Worm (Caenorhabditis elegans) whole organism, L4 larva: Measurements from ENCODE around the gene clec-59.

Experiments used
- ces-1 ChIP-seq: fragments of 150-350 bp; sonication (generic microtip); optimal IDR thresholded peaks from 4 replicates; lab custom pipeline; 2014; ENCODE audit warnings: missing biosample characterization, missing genetic modification reagents, missing genetic modification characterization
- dmd-9 ChIP-seq: fragments of 200-800 bp; sonication (Bioruptor generic); IDR thresholded peaks from 2 replicates; pipeline ENCODE4 v1.3.6; 2022; ENCODE audit warnings: missing genetic modification reagents, missing genetic modification characterization, missing compliant biosample characterization
- egl-43 ChIP-seq: fragments of 200-800 bp; sonication (Bioruptor generic); IDR thresholded peaks from 2 replicates; pipeline ENCODE4 v1.3.6; 2022; ENCODE audit warnings: missing genetic modification reagents, missing genetic modification characterization, missing compliant biosample characterization
- fos-1 ChIP-seq: fragments of 150-350 bp; optimal IDR thresholded peaks from 2 replicates; lab custom pipeline; 2014; ENCODE audit warnings: missing biosample characterization, missing genetic modification characterization
- lin-13 ChIP-seq: fragments of 150-350 bp; optimal IDR thresholded peaks from 2 replicates; lab custom pipeline; 2014; ENCODE audit warnings: missing biosample characterization, missing genetic modification reagents, missing genetic modification characterization
- lin-39 ChIP-seq: fragments of 150-350 bp; optimal IDR thresholded peaks from 2 replicates; lab custom pipeline; 2014; ENCODE audit warnings: missing biosample characterization, missing genetic modification reagents, missing genetic modification characterization
- madf-9 ChIP-seq: fragments of 200-800 bp; sonication (Bioruptor generic); conservative IDR thresholded peaks from 2 replicates; pipeline ENCODE4 v1.3.6; 2022; ENCODE audit warnings: missing genetic modification reagents, missing genetic modification characterization, missing compliant biosample characterization
- nhr-10 ChIP-seq: fragments of 150-350 bp; optimal IDR thresholded peaks from 2 replicates; lab custom pipeline; 2014; ENCODE audit warnings: missing biosample characterization, missing genetic modification characterization
- nhr-6 ChIP-seq: fragments of 150-350 bp; optimal IDR thresholded peaks from 2 replicates; lab custom pipeline; 2014; ENCODE audit warnings: missing biosample characterization, missing genetic modification characterization
- nhr-77 ChIP-seq: fragments of 150-350 bp; optimal IDR thresholded peaks from 2 replicates; lab custom pipeline; 2014; ENCODE audit warnings: missing biosample characterization, missing genetic modification characterization
- unc-62 ChIP-seq, 3 experiments: fragments of 150-350 bp in 1 of 3; sonication (generic microtip); optimal IDR thresholded peaks in 2 of 3; peaks in 1 of 3; 1 replicate in 1 of 3; 2 replicates in 2 of 3; lab custom pipeline; 2014 to 2017; ENCODE audit warnings: missing biosample characterization in 3 of 3, missing genetic modification characterization in 3 of 3, missing genetic modification reagents in 3 of 3, missing genotype in 1 of 3

DNA sequence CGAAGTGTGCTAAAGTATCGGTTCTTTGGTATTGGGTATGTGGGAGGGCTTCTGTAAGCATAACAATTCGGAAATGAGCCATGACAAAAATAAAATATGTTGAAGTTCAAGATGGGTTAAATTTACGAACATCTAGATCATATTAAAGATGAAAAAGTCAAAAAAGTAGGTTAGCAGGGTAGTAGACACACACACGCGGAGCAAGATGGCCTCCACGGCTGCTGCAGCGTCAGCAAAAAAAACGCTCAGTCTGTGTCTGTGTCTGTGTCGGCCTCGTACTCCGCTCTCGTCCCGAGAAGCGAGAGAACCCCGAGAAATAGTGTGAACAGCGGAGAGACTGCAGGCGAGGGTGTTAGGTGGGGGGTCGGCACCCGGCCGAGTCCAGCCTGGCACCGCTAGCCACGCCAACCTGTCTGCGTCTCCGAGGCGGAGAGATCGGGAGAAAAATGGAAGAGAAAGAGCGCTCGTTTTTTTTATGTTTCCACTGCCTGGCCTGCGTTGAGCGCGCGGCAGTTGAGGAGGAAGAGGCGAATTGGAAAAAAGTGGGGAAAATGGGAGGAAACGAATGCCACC lies 23.3 kb upstream of the clec-59 start, which contains the start of gene myrf-1:
- TF ChIP-seq lin-13 (GFP tag; lab: Kevin White, UChicago) (peak; percentile 47), nhr-10 (tag; lab: Kevin White, UChicago) (no peak), fos-1 (tag; lab: Kevin White, UChicago) (no peak), lin-39 (tag; lab: Kevin White, UChicago) (no peak), dmd-9 (0 out of 2 replicates have a peak, but pooled peaks have one; percentile 31), unc-62 (GFP tag; optimal IDR thresholded peaks at IDR 0.05 in 1 of 2; lab: Kevin White, UChicago) (peak in 1 of 2 experiments; percentile 85), unc-62 (tag; optimal IDR thresholded peaks at IDR 0.05; lab: Kevin White, UChicago) (no peak), nhr-77 (tag; lab: Kevin White, UChicago) (peak; percentile 89), nhr-6 (tag; lab: Kevin White, UChicago) (peak; percentile 60), madf-9 (GFP tag; lab: Robert Waterston, UW) (no peak; the same call in 1 of the 2 replicates), ces-1 (no peak), egl-43 (GFP tag; lab: Robert Waterston, UW) (peak; percentile 91)
